Worm (Caenorhabditis elegans) whole organism, mixed stage, embryonic: ENCODE data around the gene tag-52.

Source experiments
- M03D4.4 ChIP-seq: sonication (generic microtip); optimal IDR thresholded peaks from 2 replicates; lab custom pipeline; 2017; ENCODE audit warnings: mild to moderate bottlenecking, missing genetic modification characterization, missing compliant biosample characterization
- bed-3 ChIP-seq: fragments of 200-800 bp; sonication (Bioruptor generic); optimal IDR thresholded peaks from 3 replicates; lab custom pipeline; 2018; ENCODE audit warnings: mild to moderate bottlenecking, missing genetic modification characterization, moderate library complexity, missing compliant biosample characterization
- blmp-1 ChIP-seq: fragments of 150-350 bp; optimal IDR thresholded peaks from 2 replicates; lab custom pipeline; 2014; ENCODE audit warnings: missing biosample characterization, missing genetic modification characterization
- ceh-39 ChIP-seq: fragments of 150-350 bp; optimal IDR thresholded peaks from 2 replicates; lab custom pipeline; 2014; ENCODE audit warnings: missing biosample characterization, missing genetic modification characterization
- ceh-43 ChIP-seq: fragments of 200-800 bp; sonication (Bioruptor generic); optimal IDR thresholded peaks from 2 replicates; lab custom pipeline; 2018; ENCODE audit warnings: mild to moderate bottlenecking, missing genetic modification characterization, moderate library complexity, missing compliant biosample characterization
- ceh-83 ChIP-seq: fragments of 200-800 bp; sonication (Bioruptor generic); optimal IDR thresholded peaks from 2 replicates; lab custom pipeline; 2018; ENCODE audit warnings: mild to moderate bottlenecking, missing genetic modification characterization, missing compliant biosample characterization
- ces-1 ChIP-seq: fragments of 150-350 bp; optimal IDR thresholded peaks from 2 replicates; lab custom pipeline; 2014; ENCODE audit warnings: missing biosample characterization, missing genetic modification reagents, missing genetic modification characterization
- cnd-1 ChIP-seq: fragments of 200-800 bp; sonication (Bioruptor generic); optimal IDR thresholded peaks from 2 replicates; lab custom pipeline; 2018; ENCODE audit warnings: mild to moderate bottlenecking, missing genetic modification characterization, missing compliant biosample characterization
- drap-1 ChIP-seq: fragments of 200-800 bp; sonication (Bioruptor generic); optimal IDR thresholded peaks from 3 replicates; lab custom pipeline; 2018; ENCODE audit warnings: mild to moderate bottlenecking, missing genetic modification characterization, missing compliant biosample characterization
- elt-1 ChIP-seq: sonication (generic microtip); optimal IDR thresholded peaks from 2 replicates; lab custom pipeline; 2017; ENCODE audit warnings: missing genetic modification characterization, mild to moderate bottlenecking, missing compliant biosample characterization, antibody characterized with exemption, moderate library complexity, borderline replicate concordance; ENCODE audit not compliant: insufficient read depth
- elt-3 ChIP-seq: fragments of 150-350 bp; optimal IDR thresholded peaks from 2 replicates; lab custom pipeline; 2014; ENCODE audit warnings: missing biosample characterization, missing genetic modification characterization
- flh-1 ChIP-seq: fragments of 200-800 bp; sonication (Bioruptor generic); optimal IDR thresholded peaks from 2 replicates; lab custom pipeline; 2018; ENCODE audit warnings: mild to moderate bottlenecking, missing genetic modification characterization, moderate library complexity, missing compliant biosample characterization
- ham-2 ChIP-seq: fragments of 200-800 bp; sonication (Bioruptor generic); optimal IDR thresholded peaks from 2 replicates; lab custom pipeline; 2018; ENCODE audit warnings: mild to moderate bottlenecking, missing genetic modification characterization, missing compliant biosample characterization
- hlh-1 ChIP-seq: fragments of 150-350 bp; optimal IDR thresholded peaks from 2 replicates; lab custom pipeline; 2014; ENCODE audit warnings: missing biosample characterization, missing genetic modification reagents, missing genetic modification characterization
- lin-13 ChIP-seq: fragments of 150-350 bp; optimal IDR thresholded peaks from 2 replicates; lab custom pipeline; 2014; ENCODE audit warnings: missing biosample characterization, missing genetic modification characterization
- lin-32 ChIP-seq: fragments of 200-800 bp; sonication (Bioruptor generic); optimal IDR thresholded peaks from 2 replicates; lab custom pipeline; 2018; ENCODE audit warnings: mild to moderate bottlenecking, missing genetic modification characterization, missing compliant biosample characterization
- lsy-2 ChIP-seq: fragments of 150-350 bp; optimal IDR thresholded peaks from 2 replicates; lab custom pipeline; 2014; ENCODE audit warnings: missing biosample characterization, missing genetic modification characterization
- mab-5 ChIP-seq: fragments of 150-350 bp; optimal IDR thresholded peaks from 2 replicates; lab custom pipeline; 2014; ENCODE audit warnings: missing biosample characterization, missing genetic modification characterization
- mep-1 ChIP-seq: fragments of 150-350 bp; optimal IDR thresholded peaks from 2 replicates; lab custom pipeline; 2017; ENCODE audit warnings: missing biosample characterization, missing genetic modification reagents, missing genetic modification characterization, inconsistent platforms
- mls-2 ChIP-seq: sonication (generic microtip); optimal IDR thresholded peaks from 2 replicates; lab custom pipeline; 2016; ENCODE audit warnings: mild to moderate bottlenecking, missing genetic modification characterization, moderate library complexity, missing compliant biosample characterization
- nhr-12 ChIP-seq: fragments of 150-350 bp; optimal IDR thresholded peaks from 2 replicates; lab custom pipeline; 2014; ENCODE audit warnings: missing biosample characterization, missing genetic modification characterization
- nhr-2 ChIP-seq: fragments of 150-350 bp; optimal IDR thresholded peaks from 2 replicates; lab custom pipeline; 2014; ENCODE audit warnings: missing biosample characterization, missing genetic modification characterization
- nhr-237 ChIP-seq: fragments of 150-350 bp; optimal IDR thresholded peaks from 2 replicates; lab custom pipeline; 2014; ENCODE audit warnings: missing biosample characterization, missing genetic modification characterization
- nhr-28 ChIP-seq: fragments of 150-350 bp; optimal IDR thresholded peaks from 2 replicates; lab custom pipeline; 2014; ENCODE audit warnings: missing biosample characterization, missing genetic modification characterization
- nhr-76 ChIP-seq: sonication (generic microtip); optimal IDR thresholded peaks from 2 replicates; lab custom pipeline; 2017; ENCODE audit warnings: missing biosample characterization, missing genetic modification characterization
- pha-4 ChIP-seq: fragments of 150-350 bp; optimal IDR thresholded peaks from 2 replicates; lab custom pipeline; 2018; ENCODE audit warnings: missing biosample characterization, missing genetic modification reagents, missing genetic modification characterization
- sem-2 ChIP-seq: fragments of 200-800 bp; sonication (Bioruptor generic); optimal IDR thresholded peaks from 2 replicates; lab custom pipeline; 2018; ENCODE audit warnings: mild to moderate bottlenecking, missing genetic modification characterization, missing compliant biosample characterization
- snpc-4 ChIP-seq: fragments of 150-350 bp; optimal IDR thresholded peaks from 2 replicates; lab custom pipeline; 2014; ENCODE audit warnings: missing biosample characterization, missing genetic modification characterization
- sptf-1 ChIP-seq: sonication (generic microtip); optimal IDR thresholded peaks from 2 replicates; lab custom pipeline; 2017; ENCODE audit warnings: mild to moderate bottlenecking, missing genetic modification characterization, moderate library complexity, missing compliant biosample characterization
- tbx-8 ChIP-seq: fragments of 200-800 bp; sonication (Bioruptor generic); optimal IDR thresholded peaks from 2 replicates; lab custom pipeline; 2018; ENCODE audit warnings: mild to moderate bottlenecking, missing genetic modification characterization, moderate library complexity, missing compliant biosample characterization
- unc-120 ChIP-seq: sonication (generic microtip); optimal IDR thresholded peaks from 2 replicates; lab custom pipeline; 2017; ENCODE audit warnings: missing genetic modification characterization, missing compliant biosample characterization; ENCODE audit not compliant: poor library complexity, severe bottlenecking
- unc-39 ChIP-seq: fragments of 150-350 bp; optimal IDR thresholded peaks from 2 replicates; lab custom pipeline; 2014; ENCODE audit warnings: missing biosample characterization, missing genetic modification characterization
- unc-62 ChIP-seq: fragments of 150-350 bp; optimal IDR thresholded peaks from 2 replicates; lab custom pipeline; 2014; ENCODE audit warnings: missing biosample characterization, missing genetic modification reagents, missing genetic modification characterization
- zip-8 ChIP-seq: fragments of 150-350 bp; optimal IDR thresholded peaks from 2 replicates; lab custom pipeline; 2014; ENCODE audit warnings: missing biosample characterization, missing genetic modification characterization
- ztf-11 ChIP-seq: fragments of 150-350 bp; optimal IDR thresholded peaks from 2 replicates; lab custom pipeline; 2014; ENCODE audit warnings: missing biosample characterization, missing genetic modification characterization

Gene tag-52

ce11 chrX:3697623-3698022, 19.3 kb upstream of the tag-52 start:
- TF ChIP-seq nhr-12 (no peak), bed-3 (GFP tag; lab: Kevin White, UChicago) (peak; percentile 87), mab-5 (tag; lab: Kevin White, UChicago) (no peak), cnd-1 (tag; lab: Kevin White, UChicago) (peak; percentile 90), nhr-2 (tag; lab: Kevin White, UChicago) (no peak), pha-4 (peak; percentile 28), unc-120 (tag; lab: Kevin White, UChicago) (peak; percentile 85), drap-1 (peak; percentile 91), sem-2 (GFP tag; lab: Kevin White, UChicago) (peak; percentile 69), lin-32 (GFP tag; lab: Kevin White, UChicago) (peak; percentile 76), sptf-1 (tag; lab: Kevin White, UChicago) (peak; percentile 95), mls-2 (tag; lab: Kevin White, UChicago) (peak; percentile 92), flh-1 (GFP tag; lab: Kevin White, UChicago) (peak; percentile 69), mep-1 (tag; lab: Kevin White, UChicago) (peak; percentile 59), unc-39 (peak; percentile 36), hlh-1 (tag; lab: Kevin White, UChicago) (peak; percentile 5), elt-1 (no peak), nhr-237 (peak; percentile 12), nhr-76 (tag; lab: Kevin White, UChicago) (no peak), M03D4.4 (tag; lab: Kevin White, UChicago) (peak; percentile 93), zip-8 (tag; lab: Kevin White, UChicago) (no peak), ceh-83 (GFP tag; lab: Kevin White, UChicago) (peak; percentile 95), elt-3 (tag; lab: Kevin White, UChicago) (no peak), snpc-4 (tag; lab: Kevin White, UChicago) (no peak), ceh-39 (tag; lab: Kevin White, UChicago) (no peak), ztf-11 (tag; lab: Kevin White, UChicago) (no peak), ceh-43 (GFP tag; lab: Kevin White, UChicago) (peak; percentile 84), nhr-28 (tag; lab: Kevin White, UChicago) (no peak), lin-13 (tag; lab: Kevin White, UChicago) (peak; percentile 32), ham-2 (GFP tag; lab: Kevin White, UChicago) (peak; percentile 68), lsy-2 (peak; percentile 34), ces-1 (GFP tag; lab: Kevin White, UChicago) (peak; percentile 25), unc-62 (GFP tag; lab: Kevin White, UChicago) (peak; percentile 21), blmp-1 (tag; lab: Kevin White, UChicago) (peak; percentile 20), tbx-8 (GFP tag; lab: Kevin White, UChicago) (peak; percentile 83)

DNA sequence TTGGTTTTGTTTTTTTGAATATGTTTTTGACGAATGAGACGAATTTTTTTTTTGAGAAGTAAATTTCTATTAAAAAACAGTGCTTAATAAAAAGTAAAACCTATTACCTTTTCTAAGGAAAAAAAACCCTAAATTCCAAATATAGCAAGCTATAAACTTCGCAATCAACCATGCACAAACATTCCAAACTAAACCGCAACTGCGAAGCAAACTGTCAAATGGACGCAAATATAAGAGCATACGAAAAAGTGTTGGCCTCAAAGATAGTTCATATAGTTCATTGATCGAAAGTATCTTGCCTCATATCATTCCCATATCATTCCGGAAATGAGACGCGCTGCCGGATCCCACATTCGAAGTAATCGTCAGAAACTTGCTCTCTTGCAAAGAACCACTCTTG, 18.2 kb upstream of the tag-52 start, which contains the start of gene C01C4.3:
Gene C01C4.3, plus strand, starts transcription at position 301 of the 400 bp plus-strand sequence.
- TF ChIP-seq mep-1 (tag; lab: Kevin White, UChicago): no peak
- no peak for TF ChIP-seq elt-1

DNA sequence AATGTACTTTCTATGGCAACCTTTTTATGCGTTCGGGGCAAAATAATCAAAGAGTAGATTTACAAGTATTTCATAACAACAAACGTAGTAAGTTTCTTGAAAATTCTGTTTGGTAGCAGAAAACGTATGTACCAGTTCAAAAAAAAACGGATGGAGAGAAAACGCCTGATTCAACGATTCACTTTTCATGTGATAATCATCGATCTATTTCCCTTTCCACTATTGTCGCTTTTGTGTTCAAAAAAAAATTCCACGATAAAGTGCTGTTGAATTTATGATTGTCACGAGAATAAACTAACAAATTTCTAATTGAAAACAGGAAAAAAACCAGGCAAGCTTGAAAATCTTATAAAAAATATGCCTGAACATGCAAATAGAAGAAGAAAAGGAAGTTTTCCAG, 17.5 kb upstream of the tag-52 start:
- TF ChIP-seq ces-1 (GFP tag; lab: Kevin White, UChicago) (no peak), ztf-11 (tag; lab: Kevin White, UChicago) (no peak), bed-3 (GFP tag; lab: Kevin White, UChicago) (no peak), elt-1 (no peak)

- peak; percentile 73 for TF ChIP-seq sptf-1 (tag; lab: Kevin White, UChicago)
- no peak for TF ChIP-seq zip-8 (tag; lab: Kevin White, UChicago)
- no peak for TF ChIP-seq ceh-83 (GFP tag; lab: Kevin White, UChicago)
- TF ChIP-seq ceh-43 (GFP tag; lab: Kevin White, UChicago): no peak
- TF ChIP-seq pha-4: no peak
- TF ChIP-seq unc-39: no peak
- TF ChIP-seq elt-3 (tag; lab: Kevin White, UChicago): no peak
- TF ChIP-seq ham-2 (GFP tag; lab: Kevin White, UChicago): peak; percentile 65
- peak; percentile 34 for TF ChIP-seq sem-2 (GFP tag; lab: Kevin White, UChicago)
- no peak for TF ChIP-seq blmp-1 (tag; lab: Kevin White, UChicago)
- TF ChIP-seq nhr-2 (tag; lab: Kevin White, UChicago): no peak
- no peak for TF ChIP-seq tbx-8 (GFP tag; lab: Kevin White, UChicago)
- no peak for TF ChIP-seq nhr-12
- no peak for TF ChIP-seq mab-5 (tag; lab: Kevin White, UChicago)
- peak; percentile 62 for TF ChIP-seq cnd-1 (tag; lab: Kevin White, UChicago)
- peak; percentile 33 for TF ChIP-seq unc-120 (tag; lab: Kevin White, UChicago)
- TF ChIP-seq lsy-2: no peak
- TF ChIP-seq lin-32 (GFP tag; lab: Kevin White, UChicago): no peak
- TF ChIP-seq nhr-76 (tag; lab: Kevin White, UChicago): no peak
- no peak for TF ChIP-seq bed-3 (GFP tag; lab: Kevin White, UChicago)
- peak; percentile 14 for TF ChIP-seq ces-1 (GFP tag; lab: Kevin White, UChicago)
- no peak for TF ChIP-seq nhr-237
- peak; percentile 69 for TF ChIP-seq lin-13 (tag; lab: Kevin White, UChicago)
- no peak for TF ChIP-seq snpc-4 (tag; lab: Kevin White, UChicago)
- TF ChIP-seq elt-1: no peak
- peak; percentile 2 for TF ChIP-seq flh-1 (GFP tag; lab: Kevin White, UChicago)
- TF ChIP-seq hlh-1 (tag; lab: Kevin White, UChicago): no peak
- peak; percentile 58 for TF ChIP-seq drap-1
- TF ChIP-seq mls-2 (tag; lab: Kevin White, UChicago): peak; percentile 74
- TF ChIP-seq mep-1 (tag; lab: Kevin White, UChicago): no peak
- TF ChIP-seq M03D4.4 (tag; lab: Kevin White, UChicago): peak; percentile 49
- no peak for TF ChIP-seq nhr-28 (tag; lab: Kevin White, UChicago)
- TF ChIP-seq ztf-11 (tag; lab: Kevin White, UChicago): no peak
- TF ChIP-seq unc-62 (GFP tag; lab: Kevin White, UChicago): peak; percentile 6
- no peak for TF ChIP-seq ceh-39 (tag; lab: Kevin White, UChicago)
These were observed 15.8 kb upstream of the tag-52 start for ce11 chrX:3694172-3694571.
